Worm (Caenorhabditis elegans): ENCODE measurements around the gene cka-1.

Gene cka-1

DNA sequence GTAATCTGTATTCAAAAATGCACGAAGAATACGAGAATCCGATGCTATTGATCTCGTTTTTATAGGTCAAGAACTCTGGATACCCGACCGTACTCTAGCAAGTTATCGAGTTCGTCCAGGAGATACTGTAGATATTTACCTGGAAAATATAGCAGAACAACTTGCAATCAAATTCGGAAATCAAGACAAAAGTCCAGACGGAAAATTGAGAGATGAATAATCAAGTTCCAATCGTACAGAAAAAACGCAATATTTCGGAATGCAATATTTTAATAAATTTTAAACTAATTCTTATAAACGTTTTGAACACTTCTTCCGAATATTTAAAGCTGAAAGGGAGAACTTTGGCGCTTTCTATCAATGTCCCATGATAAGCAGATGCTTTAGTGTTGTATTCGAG is 1.6 kb upstream of the cka-1 start (continued):
- no peak for TF ChIP-seq lin-40 (tag; optimal IDR thresholded peaks at IDR 0.05)
- TF ChIP-seq lin-26 (GFP tag; IDR thresholded peaks at IDR 0.05), result no peak; the same call in 1 of the 2 replicates
- peak; percentile 33 for TF ChIP-seq tbp1 (GFP tag; optimal IDR thresholded peaks at IDR 0.05)
- TF ChIP-seq hsf-1 (GFP tag; IDR thresholded peaks at IDR 0.05), result peak; percentile 66; the same call in 1 of the 2 replicates
- no peak for TF ChIP-seq attf-5 (GFP tag; optimal IDR thresholded peaks at IDR 0.05)
- TF ChIP-seq madf-6 (GFP tag; IDR thresholded peaks at IDR 0.05), result peak; percentile 71
- TF ChIP-seq ceh-27 (GFP tag; optimal IDR thresholded peaks at IDR 0.05), result no peak
- TF ChIP-seq bed-1 (GFP tag; IDR thresholded peaks at IDR 0.05), result no peak
- peak; percentile 40 for TF ChIP-seq unc-130 (GFP tag; optimal IDR thresholded peaks at IDR 0.05)
- no peak for TF ChIP-seq mes-4 (tag; optimal IDR thresholded peaks at IDR 0.05)
- TF ChIP-seq B0035.1 (tag; optimal IDR thresholded peaks at IDR 0.05), result peak; percentile 11
- TF ChIP-seq gei-17 (GFP tag; optimal IDR thresholded peaks at IDR 0.05), result no peak
- TF ChIP-seq C17E4.6 (GFP tag; IDR thresholded peaks at IDR 0.05), result peak; percentile 70; the same call in 1 of the 2 replicates
- TF ChIP-seq nfyb-1 (GFP tag; IDR thresholded peaks at IDR 0.05), result peak; percentile 67; the same call in 1 of the 2 replicates
- TF ChIP-seq rcor-1 (GFP tag; IDR thresholded peaks at IDR 0.05), result peak; percentile 51
- no peak for TF ChIP-seq ztf-28 (GFP tag; IDR thresholded peaks at IDR 0.05)
- TF ChIP-seq nhr-120 (GFP tag; IDR thresholded peaks at IDR 0.05), result no peak
- no peak for TF ChIP-seq ztf-22 (GFP tag; optimal IDR thresholded peaks at IDR 0.05)
- no peak for TF ChIP-seq T07F8.4 (tag; optimal IDR thresholded peaks at IDR 0.05)
- TF ChIP-seq F22D6.2 (tag; optimal IDR thresholded peaks at IDR 0.05), result no peak
- 0 out of 2 replicates have a peak, but pooled peaks have one; percentile 34 for TF ChIP-seq F39B2.1 (GFP tag; IDR thresholded peaks at IDR 0.05)
- no peak for TF ChIP-seq mcd-1 (GFP tag; IDR thresholded peaks at IDR 0.05)
- peak; percentile 5; the same call in 1 of the 2 replicates for TF ChIP-seq madf-3 (GFP tag; IDR thresholded peaks at IDR 0.05)
- peak; percentile 59 for TF ChIP-seq tlf-1 (GFP tag; optimal IDR thresholded peaks at IDR 0.05)
- no peak for TF ChIP-seq Y56A3A.18 (GFP tag; IDR thresholded peaks at IDR 0.05)
- TF ChIP-seq madf-10 (tag; optimal IDR thresholded peaks at IDR 0.05), result no peak
- no peak for TF ChIP-seq T26A5.8 (tag; optimal IDR thresholded peaks at IDR 0.05)
- TF ChIP-seq nfya-2 (GFP tag; IDR thresholded peaks at IDR 0.05), result no peak
- peak; percentile 59 for TF ChIP-seq F49E8.2 (tag; optimal IDR thresholded peaks at IDR 0.05; ENCODE audit: insufficient read depth)
- TF ChIP-seq akir-1 (GFP tag; optimal IDR thresholded peaks at IDR 0.05), result no peak
- no peak for TF ChIP-seq F10E7.11 (tag; optimal IDR thresholded peaks at IDR 0.05)
- no peak for TF ChIP-seq athp-1 (tag; optimal IDR thresholded peaks at IDR 0.05)
- no peak for TF ChIP-seq ztf-6 (GFP tag; IDR thresholded peaks at IDR 0.05)
- TF ChIP-seq dpff-1 (tag; optimal IDR thresholded peaks at IDR 0.05), result no peak
- TF ChIP-seq F52B5.7 (tag; optimal IDR thresholded peaks at IDR 0.05), result peak; percentile 68
- TF ChIP-seq ceh-100 (GFP tag; IDR thresholded peaks at IDR 0.05), result no peak
- TF ChIP-seq ceh-40 (GFP tag; IDR thresholded peaks at IDR 0.05), result no peak
- TF ChIP-seq hmg-1.2 (GFP tag; IDR thresholded peaks at IDR 0.05), result peak; percentile 36
- no peak for TF ChIP-seq ama-1 (optimal IDR thresholded peaks at IDR 0.05)
- peak in 1 of 2 experiments; percentile 22 for TF ChIP-seq ama-1 (GFP tag; optimal IDR thresholded peaks at IDR 0.05)
- no peak for TF ChIP-seq F57C9.4 (tag; optimal IDR thresholded peaks at IDR 0.05)
- no peak for TF ChIP-seq zim-3 (tag; optimal IDR thresholded peaks at IDR 0.05)
- peak; percentile 48 for TF ChIP-seq tbx-9 (tag; optimal IDR thresholded peaks at IDR 0.05; ENCODE audit: borderline replicate concordance)
- no peak for TF ChIP-seq lsy-27 (tag; optimal IDR thresholded peaks at IDR 0.05; ENCODE audit: borderline replicate concordance, insufficient read depth)
- TF ChIP-seq hrde-1 (tag; optimal IDR thresholded peaks at IDR 0.05; ENCODE audit: borderline replicate concordance), result peak; percentile 79
- peak; percentile 43 for TF ChIP-seq xnd-1 (tag; optimal IDR thresholded peaks at IDR 0.05)
- TF ChIP-seq let-607 (tag; optimal IDR thresholded peaks at IDR 0.05), result no peak
- TF ChIP-seq F23B12.7 (tag; optimal IDR thresholded peaks at IDR 0.05; ENCODE audit: insufficient read depth), result no peak
- TF ChIP-seq mxl-1 (tag; optimal IDR thresholded peaks at IDR 0.05), result no peak

Measured in whole organism, young adult.